Fruit fly (Drosophila melanogaster) whole organism, embryonic: ENCODE results near the gene CG44088.

Experiments used
- CG10147 ChIP-seq: fragments of 200-800 bp; sonication (Bioruptor generic); optimal IDR thresholded peaks from 2 replicates; lab custom pipeline; 2019; ENCODE audit warnings: missing biosample characterization, mild to moderate bottlenecking, missing genetic modification characterization, moderate library complexity
- CG1024 ChIP-seq: fragments of 200-800 bp; sonication (Bioruptor generic); IDR thresholded peaks from 2 replicates; pipeline ENCODE4 v1.3.6; 2022; ENCODE audit warnings: missing biosample characterization, missing genetic modification characterization
- CG10267 ChIP-seq: fragments of 200-800 bp; sonication (Bioruptor generic); optimal IDR thresholded peaks from 2 replicates; lab custom pipeline; 2018; ENCODE audit warnings: missing biosample characterization, mild to moderate bottlenecking, missing genetic modification characterization, moderate library complexity
- CG1233 ChIP-seq: fragments of 200-800 bp; sonication (Bioruptor generic); optimal IDR thresholded peaks from 4 replicates; lab custom pipeline; 2018; ENCODE audit warnings: missing biosample characterization, mild to moderate bottlenecking, missing genetic modification characterization
- CG13424 ChIP-seq: fragments of 200-800 bp; sonication (Bioruptor generic); optimal IDR thresholded peaks from 2 replicates; lab custom pipeline; 2019; ENCODE audit warnings: missing biosample characterization, mild to moderate bottlenecking, missing genetic modification characterization, moderate library complexity
- CG14710 ChIP-seq: fragments of 200-800 bp; sonication (Bioruptor generic); optimal IDR thresholded peaks from 3 replicates; lab custom pipeline; 2019; ENCODE audit warnings: missing biosample characterization, mild to moderate bottlenecking, missing genetic modification characterization, moderate library complexity
- CG15011 ChIP-seq: fragments of 200-800 bp; sonication (Bioruptor generic); optimal IDR thresholded peaks from 3 replicates; lab custom pipeline; 2018; ENCODE audit warnings: missing biosample characterization, mild to moderate bottlenecking, missing genetic modification characterization
- CG15514 ChIP-seq: fragments of 200-800 bp; sonication (Bioruptor generic); optimal IDR thresholded peaks from 3 replicates; lab custom pipeline; 2017; ENCODE audit warnings: missing biosample characterization, missing genetic modification characterization, mild to moderate bottlenecking, moderate library complexity, missing genetic modification reagents
- CG15601 ChIP-seq: fragments of 200-800 bp; sonication (Bioruptor generic); optimal IDR thresholded peaks from 3 replicates; lab custom pipeline; 2019; ENCODE audit warnings: missing biosample characterization, mild to moderate bottlenecking, missing genetic modification characterization, moderate library complexity
- CG1603 ChIP-seq: fragments of 200-800 bp; sonication (Bioruptor generic); optimal IDR thresholded peaks from 2 replicates; lab custom pipeline; 2019; ENCODE audit warnings: missing biosample characterization, mild to moderate bottlenecking, missing genetic modification characterization, moderate library complexity
- CG16813 ChIP-seq: fragments of 200-800 bp; sonication (Bioruptor generic); IDR thresholded peaks from 3 replicates; pipeline ENCODE4 v1.3.6; 2022; ENCODE audit warnings: missing biosample characterization, missing genetic modification characterization; ENCODE audit not compliant: partially characterized antibody
- CG2129 ChIP-seq: fragments of 200-800 bp; sonication (Bioruptor generic); IDR thresholded peaks from 2 replicates; pipeline ENCODE4 v1.3.6; 2022; ENCODE audit warnings: missing biosample characterization, missing genetic modification characterization; ENCODE audit not compliant: partially characterized antibody
- CG2712 ChIP-seq: fragments of 200-800 bp; optimal IDR thresholded peaks from 3 replicates; lab custom pipeline; 2019; ENCODE audit warnings: missing biosample characterization, mild to moderate bottlenecking, missing genetic modification characterization, moderate library complexity
- CG30020 ChIP-seq: fragments of 200-800 bp; optimal IDR thresholded peaks from 2 replicates; lab custom pipeline; 2019; ENCODE audit warnings: missing biosample characterization, mild to moderate bottlenecking, missing genetic modification characterization, moderate library complexity
- CG3281 ChIP-seq: fragments of 200-800 bp; sonication (Bioruptor generic); optimal IDR thresholded peaks from 3 replicates; lab custom pipeline; 2017; ENCODE audit warnings: missing biosample characterization, mild to moderate bottlenecking, missing genetic modification characterization
- CG4424 ChIP-seq: fragments of 200-800 bp; sonication (Bioruptor generic); optimal IDR thresholded peaks from 3 replicates; lab custom pipeline; 2016; ENCODE audit warnings: missing biosample characterization, missing genetic modification characterization
- CG4617 ChIP-seq: fragments of 200-800 bp; sonication (Bioruptor generic); optimal IDR thresholded peaks from 3 replicates; lab custom pipeline; 2016; ENCODE audit warnings: missing biosample characterization, missing genetic modification characterization, borderline replicate concordance
- CG7786 ChIP-seq: fragments of 200-800 bp; sonication (Bioruptor generic); optimal IDR thresholded peaks from 2 replicates; lab custom pipeline; 2016; ENCODE audit warnings: missing biosample characterization, missing genetic modification characterization
- CG7963 ChIP-seq: fragments of 200-800 bp; sonication (Bioruptor generic); IDR thresholded peaks from 3 replicates; pipeline ENCODE4 v1.3.6; 2022; ENCODE audit warnings: missing biosample characterization, missing genetic modification characterization; ENCODE audit not compliant: partially characterized antibody
- CG7987 ChIP-seq: fragments of 200-800 bp; sonication (Bioruptor generic); optimal IDR thresholded peaks from 2 replicates; lab custom pipeline; 2018; ENCODE audit warnings: missing biosample characterization, mild to moderate bottlenecking, missing genetic modification characterization, moderate library complexity
- CG8290 ChIP-seq, 3 experiments: fragments of 200-800 bp; sonication (Bioruptor generic); optimal IDR thresholded peaks; 2 replicates each; lab custom pipeline; 2016 to 2019; ENCODE audit warnings: missing biosample characterization in 3 of 3, missing genetic modification characterization in 3 of 3, mild to moderate bottlenecking in 2 of 3, moderate library complexity in 1 of 3
- CG9727 ChIP-seq: fragments of 200-800 bp; sonication (Bioruptor generic); optimal IDR thresholded peaks from 3 replicates; lab custom pipeline; 2017; ENCODE audit warnings: missing biosample characterization, mild to moderate bottlenecking, missing genetic modification characterization
- CG9797 ChIP-seq: fragments of 200-800 bp; sonication (Bioruptor generic); optimal IDR thresholded peaks from 3 replicates; lab custom pipeline; 2018; ENCODE audit warnings: missing biosample characterization, mild to moderate bottlenecking, missing genetic modification characterization
- CkIIα-i1 ChIP-seq: fragments of 200-800 bp; sonication (Bioruptor generic); IDR thresholded peaks from 2 replicates; pipeline ENCODE4 v1.3.6; 2022; ENCODE audit warnings: missing biosample characterization, missing genetic modification characterization
- CoRest ChIP-seq: fragments of 200-800 bp; sonication (Bioruptor generic); optimal IDR thresholded peaks from 3 replicates; lab custom pipeline; 2018; ENCODE audit warnings: missing biosample characterization, mild to moderate bottlenecking, missing genetic modification characterization, moderate library complexity
- CrebB ChIP-seq: fragments of 200-800 bp; sonication (Bioruptor generic); optimal IDR thresholded peaks from 3 replicates; lab custom pipeline; 2018; ENCODE audit warnings: missing biosample characterization, mild to moderate bottlenecking, missing genetic modification characterization
- Dp ChIP-seq: fragments of 200-800 bp; sonication (Bioruptor generic); optimal IDR thresholded peaks from 2 replicates; lab custom pipeline; 2018; ENCODE audit warnings: missing biosample characterization, mild to moderate bottlenecking, missing genetic modification characterization, moderate library complexity
- Drgx ChIP-seq: fragments of 200-800 bp; sonication (Bioruptor generic); IDR thresholded peaks from 2 replicates; pipeline ENCODE4 v1.3.6; 2022; ENCODE audit warnings: missing biosample characterization, missing genetic modification characterization
- Gug ChIP-seq: fragments of 200-800 bp; sonication (Bioruptor generic); IDR thresholded peaks from 4 replicates; pipeline ENCODE4 v1.3.6; 2022; ENCODE audit warnings: missing biosample characterization, missing genetic modification characterization
- HmgD ChIP-seq: fragments of 200-800 bp; sonication (Bioruptor generic); optimal IDR thresholded peaks from 3 replicates; lab custom pipeline; 2016; ENCODE audit warnings: missing biosample characterization, missing genetic modification characterization
- HmgZ ChIP-seq: fragments of 200-800 bp; sonication (Bioruptor generic); optimal IDR thresholded peaks from 2 replicates; lab custom pipeline; 2018; ENCODE audit warnings: missing biosample characterization, mild to moderate bottlenecking, missing genetic modification characterization
- Lhr ChIP-seq: fragments of 200-800 bp; sonication (Bioruptor generic); optimal IDR thresholded peaks from 3 replicates; lab custom pipeline; 2017; ENCODE audit warnings: mild to moderate bottlenecking, missing biosample characterization, missing genetic modification reagents, missing genetic modification characterization
- MBD-R2 ChIP-seq: fragments of 200-800 bp; sonication (Bioruptor generic); IDR thresholded peaks from 2 replicates; pipeline ENCODE4 v1.3.6; 2022; ENCODE audit warnings: missing biosample characterization, missing genetic modification characterization
- Med ChIP-seq: fragments of 200-800 bp; sonication (Bioruptor generic); peaks from one replicate; lab custom pipeline; 2016; ENCODE audit warnings: missing biosample characterization, missing genetic modification characterization, mild to moderate bottlenecking, inconsistent platforms, moderate library complexity
- Myb ChIP-seq: fragments of 200-800 bp; sonication (Bioruptor generic); optimal IDR thresholded peaks from 2 replicates; lab custom pipeline; 2016; ENCODE audit warnings: missing biosample characterization, missing genetic modification characterization
- Vsx1 ChIP-seq: fragments of 200-800 bp; sonication (Bioruptor generic); optimal IDR thresholded peaks from 2 replicates; lab custom pipeline; 2017; ENCODE audit warnings: missing biosample characterization, mild to moderate bottlenecking, missing genetic modification characterization, missing genetic modification reagents
- YL-1 ChIP-seq: fragments of 200-800 bp; sonication (Bioruptor generic); optimal IDR thresholded peaks from 3 replicates; lab custom pipeline; 2017; ENCODE audit warnings: missing biosample characterization, mild to moderate bottlenecking, missing genetic modification characterization
- ap ChIP-seq: fragments of 200-800 bp; sonication (Bioruptor generic); IDR thresholded peaks from 2 replicates; pipeline ENCODE4 v1.3.6; 2022; ENCODE audit warnings: missing biosample characterization, missing genetic modification characterization
- ara ChIP-seq: fragments of 200-800 bp; sonication (Bioruptor generic); IDR thresholded peaks from 2 replicates; pipeline ENCODE4 v1.3.6; 2022; ENCODE audit warnings: missing biosample characterization, missing genetic modification characterization
- bbx ChIP-seq: fragments of 200-800 bp; sonication (Bioruptor generic); IDR thresholded peaks from 2 replicates; pipeline ENCODE4 v1.3.6; 2022; ENCODE audit warnings: missing biosample characterization, missing genetic modification characterization; ENCODE audit not compliant: partially characterized antibody
- bsh ChIP-seq, 2 experiments: fragments of 200-800 bp; sonication (Bioruptor generic); optimal IDR thresholded peaks; 2 replicates each; lab custom pipeline; 2017 to 2018; ENCODE audit warnings: mild to moderate bottlenecking in 2 of 2, missing biosample characterization in 2 of 2, missing genetic modification characterization in 2 of 2, moderate library complexity in 1 of 2
- crp ChIP-seq, 2 experiments: fragments of 200-800 bp; sonication (Bioruptor generic); optimal IDR thresholded peaks; 2 replicates in 1 of 2; 3 replicates in 1 of 2; lab custom pipeline; 2017; ENCODE audit warnings: missing biosample characterization in 2 of 2, missing genetic modification characterization in 2 of 2, mild to moderate bottlenecking in 1 of 2, moderate library complexity in 1 of 2
- gfzf ChIP-seq: fragments of 200-800 bp; sonication (Bioruptor generic); optimal IDR thresholded peaks from 2 replicates; lab custom pipeline; 2016; ENCODE audit warnings: missing biosample characterization, mild to moderate bottlenecking, missing genetic modification characterization, moderate library complexity
- sd ChIP-seq: fragments of 200-800 bp; sonication (Bioruptor generic); optimal IDR thresholded peaks from 3 replicates; lab custom pipeline; 2018; ENCODE audit warnings: missing biosample characterization, mild to moderate bottlenecking, missing genetic modification characterization, moderate library complexity
- twi ChIP-seq: fragments of 200-800 bp; optimal IDR thresholded peaks from 2 replicates; lab custom pipeline; 2019; ENCODE audit warnings: missing biosample characterization, mild to moderate bottlenecking, missing genetic modification characterization, moderate library complexity
- tx ChIP-seq: fragments of 200-800 bp; sonication (Bioruptor generic); optimal IDR thresholded peaks from 2 replicates; lab custom pipeline; 2016; ENCODE audit warnings: missing biosample characterization, missing genetic modification characterization

The CG44088 gene

DNA sequence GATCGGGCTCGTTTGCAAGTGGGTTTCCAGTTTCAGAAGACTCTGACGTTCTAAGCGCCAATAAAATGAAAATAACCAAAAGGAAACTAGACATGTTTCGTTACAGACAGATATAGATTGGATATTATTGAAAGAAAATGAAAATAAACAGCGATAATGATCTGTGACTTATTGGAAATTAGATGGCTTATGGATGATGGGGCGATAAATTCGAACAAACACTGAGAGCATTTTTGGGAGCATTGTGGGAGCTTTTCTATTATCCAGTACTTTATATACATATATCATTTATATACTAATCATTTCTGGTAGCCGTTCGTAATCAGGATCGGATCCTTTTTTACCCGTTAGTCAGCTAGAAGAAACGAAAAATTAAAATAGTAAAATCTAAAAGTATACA, at the start of gene CG44088:
Gene CG44088, minus strand, starts transcription at position 101 of the 400 bp plus-strand sequence.
- no peak for TF ChIP-seq Vsx1 (GFP tag; lab: Kevin White, UChicago)
- TF ChIP-seq twi = no peak
- TF ChIP-seq CG15011 (GFP tag; lab: Kevin White, UChicago) = no peak
- no peak for TF ChIP-seq Gug (GFP tag; lab: Robert Waterston, UW)
- TF ChIP-seq, all 482 proteins: peak for 0

DNA sequence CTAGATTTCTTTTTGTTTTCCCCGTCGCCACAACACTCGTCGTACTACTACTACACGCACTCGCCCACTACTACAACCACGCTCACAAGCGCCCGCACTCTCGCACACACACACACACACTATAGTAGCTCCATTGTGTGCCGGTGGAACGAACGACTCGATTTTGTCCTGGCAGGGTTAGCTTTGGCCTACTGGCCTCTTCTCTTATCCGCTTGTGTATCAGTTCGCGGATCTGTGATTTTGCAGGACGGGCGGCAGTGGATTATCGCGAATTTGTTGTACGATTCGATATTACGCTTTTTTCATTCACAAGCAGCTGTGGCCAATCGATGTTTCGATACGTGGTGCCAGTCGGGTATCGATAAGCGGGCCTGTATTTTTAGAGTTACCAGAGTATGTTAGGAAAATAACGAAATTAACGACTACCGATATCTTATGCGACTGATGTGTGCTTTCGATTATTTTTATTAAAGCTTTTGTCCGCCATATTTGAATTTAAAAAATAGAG, 46.3 kb upstream of the CG44088 start, which contains the start of gene CG14657:
Gene CG14657, minus strand, starts transcription at position 335 of the 508 bp plus-strand sequence.
- TF ChIP-seq HmgZ (tag; lab: Kevin White, UChicago) (peak; percentile 79), Drgx (GFP tag; lab: Robert Waterston, UW) (no peak), CG13424 (tag; lab: Kevin White, UChicago) (peak; percentile 2), CG2712 (peak; percentile 80), ap (no peak), CG7987 (GFP tag; lab: Kevin White, UChicago) (peak; percentile 29), crp (GFP tag; optimal IDR thresholded peaks at IDR 0.05; lab: Kevin White, UChicago) (peak in 1 of 2 experiments; percentile 81), CG3281 (GFP tag; lab: Kevin White, UChicago) (peak; percentile 31), CG1024 (GFP tag; lab: Robert Waterston, UW) (no peak), CrebB (tag; lab: Kevin White, UChicago) (peak; percentile 13), CG1603 (tag; lab: Kevin White, UChicago) (peak; percentile 38), YL-1 (GFP tag; lab: Kevin White, UChicago) (peak; percentile 86), Lhr (GFP tag; lab: Kevin White, UChicago) (peak; percentile 96), CoRest (no peak), HmgD (GFP tag; lab: Kevin White, UChicago) (peak; percentile 59), bbx (GFP tag; lab: Robert Waterston, UW) (peak; percentile 96), CG9727 (GFP tag; lab: Kevin White, UChicago) (peak; percentile 27), CG7786 (GFP tag; lab: Kevin White, UChicago) (no peak), CG7963 (peak; percentile 80), CG14710 (tag; lab: Kevin White, UChicago) (peak; percentile 49), CG10267 (tag; lab: Kevin White, UChicago) (peak; percentile 43), CG15514 (GFP tag; lab: Kevin White, UChicago) (peak; percentile 27), CG4617 (GFP tag; lab: Kevin White, UChicago) (peak; percentile 94), CG4424 (GFP tag; lab: Kevin White, UChicago) (no peak), CG15601 (tag; lab: Kevin White, UChicago) (peak; percentile 40), CG9797 (GFP tag; lab: Kevin White, UChicago) (peak; percentile 87), CkIIα-i1 (GFP tag; lab: Robert Waterston, UW) (no peak), CG1233 (GFP tag; lab: Kevin White, UChicago) (no peak), CG10147 (GFP tag; lab: Kevin White, UChicago) (peak; percentile 39), CG8290 (GFP tag; optimal IDR thresholded peaks at IDR 0.05; lab: Kevin White, UChicago) (no peak), CG8290 (tag; optimal IDR thresholded peaks at IDR 0.05; lab: Kevin White, UChicago) (peak in 1 of 2 experiments; percentile 40), sd (tag; lab: Kevin White, UChicago) (no peak), Dp (peak; percentile 94), CG2129 (peak; percentile 84), Med (GFP tag; lab: Kevin White, UChicago) (peak; percentile 77), Myb (GFP tag; lab: Kevin White, UChicago) (peak; percentile 62), gfzf (peak; percentile 88), ara (GFP tag; lab: Robert Waterston, UW) (0 out of 2 replicates have a peak, but pooled peaks have one; percentile 29), CG16813 (GFP tag; lab: Robert Waterston, UW) (peak; percentile 86), MBD-R2 (GFP tag; lab: Robert Waterston, UW) (peak; percentile 62), bsh (GFP tag; optimal IDR thresholded peaks at IDR 0.05; lab: Kevin White, UChicago) (peak in 1 of 2 experiments; percentile 7), tx (GFP tag; lab: Kevin White, UChicago) (peak; percentile 10), CG30020 (tag; lab: Kevin White, UChicago) (peak; percentile 50)
